Worm (Caenorhabditis elegans) whole organism, L4 larva: ENCODE results near the gene warf-1.

Source experiments
- F37D6.2 ChIP-seq: sonication (generic microtip); optimal IDR thresholded peaks from 2 replicates; lab custom pipeline; 2016; ENCODE audit warnings: mild to moderate bottlenecking, missing genetic modification characterization, missing compliant biosample characterization
- F44E2.7 ChIP-seq: fragments of 200-800 bp; sonication (Bioruptor generic); IDR thresholded peaks from 2 replicates; pipeline ENCODE4 v2.1.2; 2022; ENCODE audit warnings: missing genetic modification characterization, missing compliant biosample characterization
- T20F7.1 ChIP-seq: fragments of 200-800 bp; sonication (Bioruptor generic); optimal IDR thresholded peaks from 2 replicates; lab custom pipeline; 2018; ENCODE audit warnings: mild to moderate bottlenecking, missing genetic modification characterization, missing compliant biosample characterization
- Y48G9A.11 ChIP-seq: fragments of 200-800 bp; sonication (Bioruptor generic); IDR thresholded peaks from 2 replicates; pipeline ENCODE4 v1.3.6; 2022; ENCODE audit warnings: missing genetic modification reagents, missing genetic modification characterization, missing compliant biosample characterization
- Y5F2A.4 ChIP-seq: fragments of 200-800 bp; sonication (Bioruptor generic); optimal IDR thresholded peaks from 2 replicates; lab custom pipeline; 2018; ENCODE audit warnings: mild to moderate bottlenecking, missing genetic modification characterization, missing compliant biosample characterization
- aha-1 ChIP-seq: fragments of 150-350 bp; peaks from one replicate; lab custom pipeline; 2014; ENCODE audit warnings: missing biosample characterization, missing genetic modification characterization
- aly-2 ChIP-seq: sonication (generic microtip); optimal IDR thresholded peaks from 2 replicates; lab custom pipeline; 2018; ENCODE audit warnings: missing biosample characterization, missing genetic modification characterization
- attf-4 ChIP-seq: sonication (generic microtip); optimal IDR thresholded peaks from 3 replicates; lab custom pipeline; 2017; ENCODE audit warnings: missing biosample characterization, missing genetic modification characterization
- ceh-20 ChIP-seq: fragments of 200-800 bp; sonication (Bioruptor generic); IDR thresholded peaks from 2 replicates; pipeline ENCODE4 v1.3.6; 2022; ENCODE audit warnings: missing genetic modification reagents, missing genetic modification characterization, missing compliant biosample characterization
- ceh-32 ChIP-seq: sonication (generic microtip); optimal IDR thresholded peaks from 2 replicates; lab custom pipeline; 2016; ENCODE audit warnings: mild to moderate bottlenecking, missing genetic modification characterization, missing compliant biosample characterization; ENCODE audit not compliant: poor library complexity
- dmd-6 ChIP-seq: fragments of 200-800 bp; sonication (Bioruptor generic); IDR thresholded peaks from 2 replicates; pipeline ENCODE4 v1.3.6; 2022; ENCODE audit warnings: missing genetic modification reagents, missing genetic modification characterization, missing compliant biosample characterization
- dmd-8 ChIP-seq: fragments of 200-800 bp; sonication (Bioruptor generic); IDR thresholded peaks from 2 replicates; pipeline ENCODE4 v1.3.6; 2022; ENCODE audit warnings: missing genetic modification characterization, missing compliant biosample characterization
- dpl-1 ChIP-seq: fragments of 150-350 bp; optimal IDR thresholded peaks from 2 replicates; lab custom pipeline; 2014; ENCODE audit warnings: missing biosample characterization, missing genetic modification reagents, missing genetic modification characterization
- egl-43 ChIP-seq: fragments of 200-800 bp; sonication (Bioruptor generic); IDR thresholded peaks from 2 replicates; pipeline ENCODE4 v1.3.6; 2022; ENCODE audit warnings: missing genetic modification reagents, missing genetic modification characterization, missing compliant biosample characterization
- fos-1 ChIP-seq: fragments of 150-350 bp; optimal IDR thresholded peaks from 2 replicates; lab custom pipeline; 2014; ENCODE audit warnings: missing biosample characterization, missing genetic modification characterization
- hif-1 ChIP-seq, 2 experiments: sonication (generic microtip); optimal IDR thresholded peaks; 2 replicates each; lab custom pipeline; 2016 to 2017; ENCODE audit warnings: missing compliant biosample characterization in 2 of 2, missing genetic modification characterization in 2 of 2, missing genetic modification reagents in 2 of 2, missing genotype in 2 of 2, mild to moderate bottlenecking in 1 of 2
- hlh-11 ChIP-seq: fragments of 200-800 bp; sonication (Bioruptor generic); optimal IDR thresholded peaks from 2 replicates; lab custom pipeline; 2018; ENCODE audit warnings: mild to moderate bottlenecking, missing genetic modification characterization, missing compliant biosample characterization
- hmg-1.1 ChIP-seq: fragments of 200-800 bp; sonication (Bioruptor generic); IDR thresholded peaks from 2 replicates; pipeline ENCODE4 v1.3.6; 2022; ENCODE audit warnings: missing genetic modification reagents, missing genetic modification characterization, missing compliant biosample characterization
- jun-1 ChIP-seq: fragments of 150-350 bp; optimal IDR thresholded peaks from 2 replicates; lab custom pipeline; 2014; ENCODE audit warnings: missing biosample characterization, missing genetic modification reagents, missing genetic modification characterization
- lin-1 ChIP-seq: fragments of 200-800 bp; sonication (Bioruptor generic); IDR thresholded peaks from 2 replicates; pipeline ENCODE4 v1.3.6; 2022; ENCODE audit warnings: missing genetic modification reagents, missing genetic modification characterization, missing compliant biosample characterization
- lin-29 ChIP-seq: fragments of 200-800 bp; sonication (Bioruptor generic); IDR thresholded peaks from 2 replicates; pipeline ENCODE4 v1.3.6; 2022; ENCODE audit warnings: missing genetic modification reagents, missing genetic modification characterization, missing compliant biosample characterization
- lin-38 ChIP-seq: fragments of 200-800 bp; sonication (Bioruptor generic); IDR thresholded peaks from 2 replicates; pipeline ENCODE4 v1.3.6; 2022; ENCODE audit warnings: missing genetic modification reagents, missing genetic modification characterization, missing compliant biosample characterization
- lin-39 ChIP-seq: fragments of 150-350 bp; optimal IDR thresholded peaks from 2 replicates; lab custom pipeline; 2014; ENCODE audit warnings: missing biosample characterization, missing genetic modification reagents, missing genetic modification characterization
- lsy-2 ChIP-seq, 2 experiments: fragments of 150-350 bp in 1 of 2; sonication (generic microtip) in 1 of 2; optimal IDR thresholded peaks; 2 replicates each; lab custom pipeline; 2014 to 2017; ENCODE audit warnings: missing biosample characterization in 2 of 2, missing genetic modification characterization in 2 of 2
- madf-5 ChIP-seq, 2 experiments: fragments of 200-800 bp; sonication (Bioruptor generic); IDR thresholded peaks; 2 replicates each; pipeline ENCODE4 v1.3.6; 2022; ENCODE audit warnings: missing compliant biosample characterization in 2 of 2, missing genetic modification characterization in 2 of 2
- mdt-29 ChIP-seq: fragments of 200-800 bp; sonication (Bioruptor generic); IDR thresholded peaks from 2 replicates; pipeline ENCODE4 v1.3.6; 2022; ENCODE audit warnings: missing genetic modification reagents, missing genetic modification characterization, missing compliant biosample characterization
- mes-2 ChIP-seq: sonication (generic microtip); optimal IDR thresholded peaks from 2 replicates; lab custom pipeline; 2016; ENCODE audit warnings: missing genotype, mild to moderate bottlenecking, missing genetic modification characterization, missing compliant biosample characterization; ENCODE audit not compliant: poor library complexity, severe bottlenecking
- nhr-10 ChIP-seq: fragments of 150-350 bp; optimal IDR thresholded peaks from 2 replicates; lab custom pipeline; 2014; ENCODE audit warnings: missing biosample characterization, missing genetic modification characterization
- nhr-11 ChIP-seq: fragments of 150-350 bp; optimal IDR thresholded peaks from 2 replicates; lab custom pipeline; 2014; ENCODE audit warnings: missing biosample characterization, missing genetic modification characterization
- nhr-77 ChIP-seq: fragments of 150-350 bp; optimal IDR thresholded peaks from 2 replicates; lab custom pipeline; 2014; ENCODE audit warnings: missing biosample characterization, missing genetic modification characterization
- pha-4 ChIP-seq, 2 experiments: fragments of 150-350 bp in 1 of 2; fragments of 200-800 bp in 1 of 2; sonication (Bioruptor generic) in 1 of 2; IDR thresholded peaks in 1 of 2; optimal IDR thresholded peaks in 1 of 2; 2 replicates each; pipeline versions ENCODE4 v1.3.6 to Lab custom; 2014 to 2022; ENCODE audit warnings: missing genetic modification characterization in 2 of 2, missing genetic modification reagents in 2 of 2, missing biosample characterization in 1 of 2, missing compliant biosample characterization in 1 of 2
- php-3 ChIP-seq: fragments of 200-800 bp; sonication (Bioruptor generic); IDR thresholded peaks from 2 replicates; pipeline ENCODE4 v1.3.6; 2022; ENCODE audit warnings: missing genetic modification reagents, missing genetic modification characterization, missing compliant biosample characterization
- pqm-1 ChIP-seq: sonication (generic microtip); optimal IDR thresholded peaks from 2 replicates; lab custom pipeline; 2017; ENCODE audit warnings: missing biosample characterization, missing genetic modification characterization
- spr-1 ChIP-seq: sonication (generic microtip); optimal IDR thresholded peaks from 2 replicates; lab custom pipeline; 2016; ENCODE audit warnings: mild to moderate bottlenecking, missing genetic modification characterization, missing compliant biosample characterization
- unc-39 ChIP-seq: sonication (generic microtip); optimal IDR thresholded peaks from 2 replicates; lab custom pipeline; 2017; ENCODE audit warnings: missing biosample characterization, missing genetic modification characterization
- unc-62 ChIP-seq, 3 experiments: fragments of 150-350 bp in 1 of 3; sonication (generic microtip); optimal IDR thresholded peaks in 2 of 3; peaks in 1 of 3; 1 replicate in 1 of 3; 2 replicates in 2 of 3; lab custom pipeline; 2014 to 2017; ENCODE audit warnings: missing biosample characterization in 3 of 3, missing genetic modification characterization in 3 of 3, missing genetic modification reagents in 3 of 3, missing genotype in 1 of 3
- zip-11 ChIP-seq: fragments of 200-800 bp; sonication (Bioruptor generic); IDR thresholded peaks from 2 replicates; pipeline ENCODE4 v1.3.6; 2022; ENCODE audit warnings: missing genetic modification characterization, missing compliant biosample characterization

Gene warf-1

DNA sequence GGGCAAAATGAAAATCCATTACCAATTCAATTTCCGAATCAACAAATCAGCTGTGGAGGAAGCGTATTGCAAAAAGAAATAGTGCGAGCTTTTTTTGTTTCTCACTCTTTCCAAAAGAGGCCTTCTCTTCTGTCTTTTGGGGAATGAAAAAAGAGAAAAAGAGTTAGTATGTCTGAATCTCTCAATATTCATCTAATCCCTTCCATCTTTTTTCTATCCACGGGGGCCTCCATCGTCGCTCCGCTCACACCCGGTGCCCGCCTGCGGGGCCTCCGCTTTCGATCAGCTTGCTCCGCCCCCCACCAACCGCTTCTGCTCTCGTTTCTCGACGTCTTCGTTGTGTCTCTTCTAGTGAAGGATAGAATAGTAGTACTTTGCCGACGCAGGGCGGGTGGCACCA, 15.3 kb upstream of the warf-1 start (continued):
- peak in 1 of 2 experiments; percentile 23 for TF ChIP-seq lsy-2 (tag; optimal IDR thresholded peaks at IDR 0.05; lab: Kevin White, UChicago)
- no peak for TF ChIP-seq nhr-10 (tag; lab: Kevin White, UChicago)
- no peak for TF ChIP-seq lin-39
- TF ChIP-seq egl-43 = peak; percentile 67; the same call in 1 of the 2 replicates
- TF ChIP-seq jun-1 (tag; lab: Kevin White, UChicago) = no peak
- TF ChIP-seq mdt-29 (GFP tag; lab: Robert Waterston, UW) = no peak
- TF ChIP-seq hmg-1.1 (GFP tag; lab: Robert Waterston, UW) = peak; percentile 69
- TF ChIP-seq fos-1 (tag; lab: Kevin White, UChicago) = no peak
- no peak for TF ChIP-seq Y48G9A.11
- no peak for TF ChIP-seq lin-29 (GFP tag; lab: Robert Waterston, UW)
- TF ChIP-seq F44E2.7 (GFP tag; lab: Robert Waterston, UW) = no peak
- TF ChIP-seq Y5F2A.4 (GFP tag; lab: Kevin White, UChicago) = no peak

ce11 chrIV:7620450-7620849, 14.1 kb upstream of the warf-1 start:
- TF ChIP-seq unc-62 (GFP tag; optimal IDR thresholded peaks at IDR 0.05 in 1 of 2; lab: Kevin White, UChicago) = peak in 1 of 2 experiments; percentile 82
- TF ChIP-seq unc-62 (tag; optimal IDR thresholded peaks at IDR 0.05; lab: Kevin White, UChicago) = no peak
- peak; percentile 7 for TF ChIP-seq aha-1 (tag; lab: Kevin White, UChicago)
- peak; percentile 26 for TF ChIP-seq mes-2 (tag; lab: Kevin White, UChicago)
- no peak for TF ChIP-seq hlh-11 (tag; lab: Kevin White, UChicago)
- TF ChIP-seq, all 104 proteins: peak for 3

ce11 chrIV:7623078-7623477, 11.5 kb upstream of the warf-1 start:
- TF ChIP-seq unc-62 (GFP tag; optimal IDR thresholded peaks at IDR 0.05 in 1 of 2; lab: Kevin White, UChicago) = peak in 1 of 2 experiments; percentile 95
- TF ChIP-seq unc-62 (tag; optimal IDR thresholded peaks at IDR 0.05; lab: Kevin White, UChicago) = no peak
- TF ChIP-seq egl-43 = no peak

DNA sequence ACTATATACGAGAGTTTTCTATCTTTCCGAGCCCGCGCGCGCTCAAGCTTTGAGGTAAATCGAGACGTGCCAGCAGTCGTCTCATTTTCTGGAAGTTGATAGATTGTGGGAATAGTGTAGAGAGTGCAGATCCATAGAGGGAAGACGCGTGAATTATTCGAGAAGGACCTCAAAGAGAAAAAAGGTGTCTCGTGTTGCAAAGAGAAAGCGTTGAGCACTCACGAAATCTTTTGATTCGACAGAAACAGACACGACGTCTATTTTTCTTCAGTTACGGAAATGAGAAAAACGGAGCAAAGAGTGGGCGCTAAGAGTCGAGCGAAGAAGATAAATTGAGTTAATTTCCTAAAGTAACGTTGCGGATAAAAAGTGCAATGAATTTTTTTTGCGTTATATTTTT, 10.7 kb upstream of the warf-1 start:
- TF ChIP-seq unc-39 (tag; lab: Kevin White, UChicago) = no peak
- no peak for TF ChIP-seq T20F7.1
- TF ChIP-seq lsy-2 (tag; optimal IDR thresholded peaks at IDR 0.05; lab: Kevin White, UChicago) = peak in 1 of 2 experiments; percentile 37
- TF ChIP-seq F37D6.2 (tag; lab: Kevin White, UChicago) = peak; percentile 10
- no peak for TF ChIP-seq madf-5 (GFP tag; IDR thresholded peaks at IDR 0.05; lab: Robert Waterston, UW)
- TF ChIP-seq pha-4 (GFP tag; IDR thresholded peaks at IDR 0.05; lab: Robert Waterston, UW) = no peak
- no peak for TF ChIP-seq pha-4 (tag; optimal IDR thresholded peaks at IDR 0.05; lab: Kevin White, UChicago)
- peak in 1 of 2 experiments; percentile 86 for TF ChIP-seq unc-62 (GFP tag; optimal IDR thresholded peaks at IDR 0.05 in 1 of 2; lab: Kevin White, UChicago)
- TF ChIP-seq unc-62 (tag; optimal IDR thresholded peaks at IDR 0.05; lab: Kevin White, UChicago) = no peak
- peak; percentile 35 for TF ChIP-seq aly-2 (tag; lab: Kevin White, UChicago)
- no peak for TF ChIP-seq php-3

DNA sequence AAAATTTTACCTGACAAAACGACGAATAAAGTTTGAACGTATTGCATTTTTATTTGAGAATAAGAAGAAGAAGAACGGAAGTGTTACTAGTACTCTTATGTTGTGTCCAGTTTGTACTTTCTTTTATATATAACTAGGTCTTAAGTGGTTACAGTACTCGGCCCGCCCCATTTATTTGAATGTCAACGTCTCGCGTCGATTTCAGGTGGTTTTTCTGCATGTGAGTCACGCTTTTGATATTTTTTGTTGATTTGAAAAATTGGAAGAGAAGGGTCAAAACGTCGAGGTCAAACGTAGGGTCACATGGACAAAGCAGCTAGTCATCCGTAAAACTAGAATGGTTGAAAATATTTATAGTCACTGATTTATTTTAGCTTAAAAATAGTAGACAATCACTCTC, 5.6 kb upstream of the warf-1 start, which contains the start of gene F45E4.5:
Gene F45E4.5, minus strand, starts transcription at position 101 of the 400 bp plus-strand sequence.
- no peak for TF ChIP-seq aly-2 (tag; lab: Kevin White, UChicago)
- TF ChIP-seq aha-1 (tag; lab: Kevin White, UChicago) = peak; percentile 48
- no peak for TF ChIP-seq pqm-1

DNA sequence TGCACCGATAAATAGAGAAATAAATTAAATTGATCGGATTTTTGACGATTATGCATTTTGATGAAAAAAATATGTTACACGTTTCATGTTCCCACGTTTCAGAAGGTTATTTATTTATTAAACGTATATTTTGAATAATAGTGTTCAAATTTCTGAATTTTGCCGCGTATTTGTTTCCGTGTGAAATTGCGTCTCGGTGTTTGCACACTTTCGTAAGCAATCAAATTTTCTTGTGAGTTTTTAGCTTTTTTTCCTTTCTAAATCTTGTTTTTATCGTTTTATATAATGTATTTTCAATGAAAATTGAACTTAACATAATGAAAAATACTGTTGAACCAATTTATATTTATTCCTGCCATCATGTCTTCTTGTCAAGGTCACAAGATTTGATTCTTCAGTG, 2.1 kb upstream of the warf-1 start, which contains the start of gene F45E4.6:
Gene F45E4.6, minus strand, starts transcription at position 14 of the 400 bp plus-strand sequence.
- TF ChIP-seq lin-38 (0 out of 2 replicates have a peak, but pooled peaks have one; percentile 23), hif-1 (tag; optimal IDR thresholded peaks at IDR 0.05; lab: Kevin White, UChicago) (no peak), pqm-1 (no peak), nhr-11 (tag; lab: Kevin White, UChicago) (no peak), lin-1 (GFP tag; lab: Robert Waterston, UW) (no peak), nhr-77 (no peak), attf-4 (tag; lab: Kevin White, UChicago) (no peak), dpl-1 (GFP tag; lab: Kevin White, UChicago) (peak; percentile 93), ceh-20 (GFP tag; lab: Robert Waterston, UW) (no peak), spr-1 (no peak), dmd-6 (GFP tag; lab: Robert Waterston, UW) (no peak), zip-11 (GFP tag; lab: Robert Waterston, UW) (no peak), ceh-32 (tag; lab: Kevin White, UChicago) (no peak), mes-2 (tag; lab: Kevin White, UChicago) (peak; percentile 69), F37D6.2 (tag; lab: Kevin White, UChicago) (no peak), T20F7.1 (peak; percentile 57), nhr-10 (tag; lab: Kevin White, UChicago) (no peak), aha-1 (tag; lab: Kevin White, UChicago) (no peak), dmd-8 (no peak)
